Worm (Caenorhabditis elegans): ENCODE results near the gene egl-43.

- no peak for TF ChIP-seq ceh-82 (tag; optimal IDR thresholded peaks at IDR 0.05)
- no peak for TF ChIP-seq nhr-11 (tag; optimal IDR thresholded peaks at IDR 0.05)
- no peak for TF ChIP-seq mef-2 (tag; optimal IDR thresholded peaks at IDR 0.05)
- no peak for TF ChIP-seq nhr-237 (tag; optimal IDR thresholded peaks at IDR 0.05)
- no peak for TF ChIP-seq mdl-1 (tag; optimal IDR thresholded peaks at IDR 0.05)
- no peak for TF ChIP-seq ces-1 (GFP tag; optimal IDR thresholded peaks at IDR 0.05)
- no peak for TF ChIP-seq jun-1 (tag; optimal IDR thresholded peaks at IDR 0.05)
- TF ChIP-seq fkh-8 (tag; optimal IDR thresholded peaks at IDR 0.05): no peak
- TF ChIP-seq ztf-11 (tag; optimal IDR thresholded peaks at IDR 0.05): no peak
- peak; percentile 59 for TF ChIP-seq aly-2 (tag; optimal IDR thresholded peaks at IDR 0.05)
- no peak for TF ChIP-seq snpc-4 (tag; optimal IDR thresholded peaks at IDR 0.05)
- no peak for TF ChIP-seq unc-62 (GFP tag; optimal IDR thresholded peaks at IDR 0.05)
- no peak for TF ChIP-seq pqm-1 (tag; optimal IDR thresholded peaks at IDR 0.05)
Observed at ce11 chrII:9933947-9934383, 21.0 kb upstream of the egl-43 start.
